Fruit fly (Drosophila melanogaster): ENCODE measurements around the gene CG9389.

dm6 chr3L:21298375-21298774 lies 28.0 kb upstream of the CG9389 start, which contains the start of gene CG43702:
- TF ChIP-seq psq (optimal IDR thresholded peaks at IDR 0.05) (no peak), Sin3A (optimal IDR thresholded peaks at IDR 0.05) (no peak)
